Worm (Caenorhabditis elegans) whole organism, mixed stage, embryonic: Measurements from ENCODE around the gene F46C5.2.

ENCODE experiments used
- M03D4.4 ChIP-seq: sonication (generic microtip); optimal IDR thresholded peaks from 2 replicates; lab custom pipeline; 2017; ENCODE audit warnings: mild to moderate bottlenecking, missing genetic modification characterization, missing compliant biosample characterization
- ham-2 ChIP-seq: fragments of 200-800 bp; sonication (Bioruptor generic); optimal IDR thresholded peaks from 2 replicates; lab custom pipeline; 2018; ENCODE audit warnings: mild to moderate bottlenecking, missing genetic modification characterization, missing compliant biosample characterization
- pha-4 ChIP-seq: fragments of 150-350 bp; optimal IDR thresholded peaks from 2 replicates; lab custom pipeline; 2018; ENCODE audit warnings: missing biosample characterization, missing genetic modification reagents, missing genetic modification characterization
- snpc-4 ChIP-seq: fragments of 150-350 bp; optimal IDR thresholded peaks from 2 replicates; lab custom pipeline; 2014; ENCODE audit warnings: missing biosample characterization, missing genetic modification characterization
- unc-39 ChIP-seq: fragments of 150-350 bp; optimal IDR thresholded peaks from 2 replicates; lab custom pipeline; 2014; ENCODE audit warnings: missing biosample characterization, missing genetic modification characterization
- unc-62 ChIP-seq: fragments of 150-350 bp; optimal IDR thresholded peaks from 2 replicates; lab custom pipeline; 2014; ENCODE audit warnings: missing biosample characterization, missing genetic modification reagents, missing genetic modification characterization

- TF ChIP-seq snpc-4 (tag; lab: Kevin White, UChicago) (no peak), ham-2 (no peak), M03D4.4 (no peak), pha-4 (tag; lab: Kevin White, UChicago) (no peak), unc-39 (tag; lab: Kevin White, UChicago) (no peak), unc-62 (GFP tag; lab: Kevin White, UChicago) (no peak)
Measured at ce11 chrII:8806921-8807320, 22.2 kb downstream of the F46C5.2 start, which contains the start of gene pho-13.
